Fruit fly (Drosophila melanogaster) whole organism, embryonic: ENCODE measurements around the gene SMSr.

Experiments used
- CG10321 ChIP-seq: fragments of 200-800 bp; sonication (Bioruptor generic); IDR thresholded peaks from 2 replicates; pipeline ENCODE4 v1.3.6; 2022; ENCODE audit warnings: missing biosample characterization, missing genetic modification characterization
- CG10543 ChIP-seq: fragments of 200-800 bp; sonication (Bioruptor generic); optimal IDR thresholded peaks from 3 replicates; lab custom pipeline; 2017; ENCODE audit warnings: missing biosample characterization, mild to moderate bottlenecking, missing genetic modification characterization, moderate library complexity
- CG12155 ChIP-seq: fragments of 200-800 bp; sonication (Bioruptor generic); optimal IDR thresholded peaks from 3 replicates; lab custom pipeline; 2016; ENCODE audit warnings: missing biosample characterization, missing genetic modification characterization
- CG14050 ChIP-seq: fragments of 200-800 bp; sonication (Bioruptor generic); IDR thresholded peaks from 3 replicates; pipeline ENCODE4 v1.3.6; 2022; ENCODE audit warnings: missing biosample characterization, missing genetic modification characterization
- CG16815 ChIP-seq: fragments of 200-800 bp; sonication (Bioruptor generic); optimal IDR thresholded peaks from 3 replicates; lab custom pipeline; 2017; ENCODE audit warnings: missing biosample characterization, mild to moderate bottlenecking, missing genetic modification characterization
- CG17568 ChIP-seq: fragments of 200-800 bp; sonication (Bioruptor generic); optimal IDR thresholded peaks from 2 replicates; lab custom pipeline; 2018; ENCODE audit warnings: missing biosample characterization, mild to moderate bottlenecking, missing genetic modification characterization, moderate library complexity
- CG17612 ChIP-seq: fragments of 200-800 bp; sonication (Bioruptor generic); IDR thresholded peaks from 2 replicates; pipeline ENCODE4 v1.3.6; 2022; ENCODE audit warnings: missing biosample characterization, missing genetic modification characterization
- CG17802 ChIP-seq: fragments of 200-800 bp; sonication (Bioruptor generic); optimal IDR thresholded peaks from 2 replicates; lab custom pipeline; 2018; ENCODE audit warnings: missing biosample characterization, mild to moderate bottlenecking, missing genetic modification characterization, moderate library complexity
- CG1792 ChIP-seq: fragments of 200-800 bp; sonication (Bioruptor generic); optimal IDR thresholded peaks from 2 replicates; lab custom pipeline; 2016; ENCODE audit warnings: missing biosample characterization, missing genetic modification characterization
- CG2875 ChIP-seq: fragments of 200-800 bp; sonication (Bioruptor generic); optimal IDR thresholded peaks from 2 replicates; lab custom pipeline; 2017; ENCODE audit warnings: missing biosample characterization, mild to moderate bottlenecking, missing genetic modification characterization, missing genetic modification reagents
- CG33557 ChIP-seq: fragments of 200-800 bp; sonication (Bioruptor generic); optimal IDR thresholded peaks from 2 replicates; lab custom pipeline; 2019; ENCODE audit warnings: missing biosample characterization, mild to moderate bottlenecking, missing genetic modification characterization, moderate library complexity
- CG4282 ChIP-seq: fragments of 200-800 bp; sonication (Bioruptor generic); optimal IDR thresholded peaks from 2 replicates; lab custom pipeline; 2016; ENCODE audit warnings: missing biosample characterization, missing genetic modification characterization
- CG5180 ChIP-seq: fragments of 200-800 bp; sonication (Bioruptor generic); optimal IDR thresholded peaks from 3 replicates; lab custom pipeline; 2017; ENCODE audit warnings: missing biosample characterization, missing genetic modification characterization, mild to moderate bottlenecking, moderate library complexity, missing genetic modification reagents
- CG6254 ChIP-seq: fragments of 200-800 bp; sonication (Bioruptor generic); optimal IDR thresholded peaks from 3 replicates; lab custom pipeline; 2017; ENCODE audit warnings: mild to moderate bottlenecking, missing biosample characterization, missing genetic modification reagents, missing genetic modification characterization
- CG8290 ChIP-seq, 3 experiments: fragments of 200-800 bp; sonication (Bioruptor generic); optimal IDR thresholded peaks; 2 replicates each; lab custom pipeline; 2016 to 2019; ENCODE audit warnings: missing biosample characterization in 3 of 3, missing genetic modification characterization in 3 of 3, mild to moderate bottlenecking in 2 of 3, moderate library complexity in 1 of 3
- CG9932 ChIP-seq: fragments of 200-800 bp; sonication (Bioruptor generic); IDR thresholded peaks from 2 replicates; pipeline ENCODE4 v1.3.6; 2022; ENCODE audit warnings: missing biosample characterization, missing genetic modification characterization
- CkIIα-i1 ChIP-seq: fragments of 200-800 bp; sonication (Bioruptor generic); IDR thresholded peaks from 2 replicates; pipeline ENCODE4 v1.3.6; 2022; ENCODE audit warnings: missing biosample characterization, missing genetic modification characterization
- D ChIP-seq, 2 experiments: fragments of 200-800 bp in 1 of 2; fragments of >200 bp in 1 of 2; sonication (Bioruptor generic) in 1 of 2; optimal IDR thresholded peaks; 2 replicates in 1 of 2; 3 replicates in 1 of 2; lab custom pipeline; 2017; ENCODE audit warnings: mild to moderate bottlenecking in 1 of 2, missing biosample characterization in 1 of 2, missing genetic modification characterization in 1 of 2, missing genetic modification reagents in 1 of 2
- D19B ChIP-seq: fragments of 200-800 bp; sonication (Bioruptor generic); optimal IDR thresholded peaks from 2 replicates; lab custom pipeline; 2017; ENCODE audit warnings: missing biosample characterization, mild to moderate bottlenecking, missing genetic modification characterization
- Doc2 ChIP-seq: fragments of 200-800 bp; sonication (Bioruptor generic); IDR thresholded peaks from 2 replicates; pipeline ENCODE4 v1.3.6; 2022; ENCODE audit warnings: missing biosample characterization, missing genetic modification characterization
- Dp ChIP-seq: fragments of 200-800 bp; sonication (Bioruptor generic); optimal IDR thresholded peaks from 2 replicates; lab custom pipeline; 2018; ENCODE audit warnings: missing biosample characterization, mild to moderate bottlenecking, missing genetic modification characterization, moderate library complexity
- Drgx ChIP-seq: fragments of 200-800 bp; sonication (Bioruptor generic); IDR thresholded peaks from 2 replicates; pipeline ENCODE4 v1.3.6; 2022; ENCODE audit warnings: missing biosample characterization, missing genetic modification characterization
- Ets97D ChIP-seq: fragments of 200-800 bp; sonication (Bioruptor generic); optimal IDR thresholded peaks from 3 replicates; lab custom pipeline; 2016; ENCODE audit warnings: missing biosample characterization, missing genetic modification characterization
- Hand ChIP-seq: fragments of 200-800 bp; sonication (Bioruptor generic); optimal IDR thresholded peaks from 2 replicates; lab custom pipeline; 2017; ENCODE audit warnings: mild to moderate bottlenecking, missing biosample characterization, missing genetic modification reagents, missing genetic modification characterization
- Hsf ChIP-seq: fragments of 200-800 bp; sonication (Bioruptor generic); optimal IDR thresholded peaks from 3 replicates; lab custom pipeline; 2016; ENCODE audit warnings: missing biosample characterization, missing genetic modification characterization
- MTF-1 ChIP-seq: fragments of 200-800 bp; sonication (Bioruptor generic); optimal IDR thresholded peaks from 2 replicates; lab custom pipeline; 2018; ENCODE audit warnings: missing biosample characterization, mild to moderate bottlenecking, missing genetic modification characterization, borderline replicate concordance
- Meics ChIP-seq: fragments of 200-800 bp; sonication (Bioruptor generic); optimal IDR thresholded peaks from 2 replicates; lab custom pipeline; 2017; ENCODE audit warnings: missing biosample characterization, mild to moderate bottlenecking, missing genetic modification characterization
- Neu2 ChIP-seq: fragments of 200-800 bp; sonication (Bioruptor generic); optimal IDR thresholded peaks from 3 replicates; lab custom pipeline; 2016; ENCODE audit warnings: missing biosample characterization, missing genetic modification characterization, borderline replicate concordance
- PHDP ChIP-seq: fragments of 200-800 bp; sonication (Bioruptor generic); optimal IDR thresholded peaks from 3 replicates; lab custom pipeline; 2018; ENCODE audit warnings: missing biosample characterization, mild to moderate bottlenecking, missing genetic modification characterization, moderate library complexity
- Vsx1 ChIP-seq: fragments of 200-800 bp; sonication (Bioruptor generic); optimal IDR thresholded peaks from 2 replicates; lab custom pipeline; 2017; ENCODE audit warnings: missing biosample characterization, mild to moderate bottlenecking, missing genetic modification characterization, missing genetic modification reagents
- ap ChIP-seq: fragments of 200-800 bp; sonication (Bioruptor generic); IDR thresholded peaks from 2 replicates; pipeline ENCODE4 v1.3.6; 2022; ENCODE audit warnings: missing biosample characterization, missing genetic modification characterization
- bab2 ChIP-seq: fragments of 200-800 bp; sonication (Bioruptor generic); optimal IDR thresholded peaks from 2 replicates; lab custom pipeline; 2016; ENCODE audit warnings: missing biosample characterization, missing genetic modification characterization
- chn ChIP-seq: fragments of 200-800 bp; sonication (Bioruptor generic); optimal IDR thresholded peaks from 2 replicates; lab custom pipeline; 2016; ENCODE audit warnings: missing biosample characterization, missing genetic modification characterization
- corto ChIP-seq: fragments of 200-800 bp; sonication (Bioruptor generic); optimal IDR thresholded peaks from 2 replicates; lab custom pipeline; 2016; ENCODE audit warnings: missing biosample characterization, mild to moderate bottlenecking, missing genetic modification characterization, moderate library complexity
- exex ChIP-seq: fragments of 200-800 bp; sonication (Bioruptor generic); optimal IDR thresholded peaks from 4 replicates; lab custom pipeline; 2018; ENCODE audit warnings: missing biosample characterization, mild to moderate bottlenecking, missing genetic modification characterization, moderate library complexity
- fd102C ChIP-seq: fragments of 200-800 bp; sonication (Bioruptor generic); optimal IDR thresholded peaks from 2 replicates; lab custom pipeline; 2018; ENCODE audit warnings: missing biosample characterization, mild to moderate bottlenecking, missing genetic modification characterization, moderate library complexity
- fd3F ChIP-seq: fragments of 200-800 bp; sonication (Bioruptor generic); optimal IDR thresholded peaks from 2 replicates; lab custom pipeline; 2018; ENCODE audit warnings: missing biosample characterization, mild to moderate bottlenecking, missing genetic modification characterization, moderate library complexity
- fd64A ChIP-seq: fragments of 200-800 bp; sonication (Bioruptor generic); optimal IDR thresholded peaks from 3 replicates; lab custom pipeline; 2018; ENCODE audit warnings: missing biosample characterization, mild to moderate bottlenecking, missing genetic modification characterization
- hkb ChIP-seq, 2 experiments: fragments of 200-800 bp in 1 of 2; fragments of >200 bp in 1 of 2; sonication (Bioruptor generic) in 1 of 2; IDR thresholded peaks in 1 of 2; optimal IDR thresholded peaks in 1 of 2; 2 replicates each; pipeline versions ENCODE4 v1.3.6 to Lab custom; 2017 to 2022; ENCODE audit warnings: missing biosample characterization in 1 of 2, missing genetic modification characterization in 1 of 2
- kay ChIP-seq: fragments of 200-800 bp; sonication (Bioruptor generic); optimal IDR thresholded peaks from 2 replicates; lab custom pipeline; 2016; ENCODE audit warnings: missing biosample characterization, missing genetic modification characterization
- ken ChIP-seq: fragments of 200-800 bp; sonication (Bioruptor generic); IDR thresholded peaks from 3 replicates; pipeline ENCODE4 v1.3.6; 2022; ENCODE audit warnings: missing biosample characterization, missing genetic modification characterization
- lmd ChIP-seq: fragments of 200-800 bp; sonication (Bioruptor generic); IDR thresholded peaks from 2 replicates; pipeline ENCODE4 v1.3.6; 2022; ENCODE audit warnings: missing biosample characterization, missing genetic modification characterization
- mld ChIP-seq: fragments of 200-800 bp; sonication (Bioruptor generic); IDR thresholded peaks from 3 replicates; pipeline ENCODE4 v1.3.6; 2022; ENCODE audit warnings: missing biosample characterization, missing genetic modification characterization; ENCODE audit not compliant: partially characterized antibody
- oc ChIP-seq: fragments of 200-800 bp; sonication (Bioruptor generic); optimal IDR thresholded peaks from 2 replicates; lab custom pipeline; 2018; ENCODE audit warnings: missing biosample characterization, mild to moderate bottlenecking, missing genetic modification characterization, moderate library complexity
- onecut ChIP-seq: fragments of 200-800 bp; sonication (Bioruptor generic); IDR thresholded peaks from 2 replicates; pipeline ENCODE4 v1.3.6; 2022; ENCODE audit warnings: missing biosample characterization, missing genetic modification characterization
- row ChIP-seq: fragments of 200-800 bp; sonication (Bioruptor generic); IDR thresholded peaks from 3 replicates; pipeline ENCODE4 v1.3.6; 2022; ENCODE audit warnings: missing biosample characterization, missing genetic modification characterization

Gene SMSr

DNA sequence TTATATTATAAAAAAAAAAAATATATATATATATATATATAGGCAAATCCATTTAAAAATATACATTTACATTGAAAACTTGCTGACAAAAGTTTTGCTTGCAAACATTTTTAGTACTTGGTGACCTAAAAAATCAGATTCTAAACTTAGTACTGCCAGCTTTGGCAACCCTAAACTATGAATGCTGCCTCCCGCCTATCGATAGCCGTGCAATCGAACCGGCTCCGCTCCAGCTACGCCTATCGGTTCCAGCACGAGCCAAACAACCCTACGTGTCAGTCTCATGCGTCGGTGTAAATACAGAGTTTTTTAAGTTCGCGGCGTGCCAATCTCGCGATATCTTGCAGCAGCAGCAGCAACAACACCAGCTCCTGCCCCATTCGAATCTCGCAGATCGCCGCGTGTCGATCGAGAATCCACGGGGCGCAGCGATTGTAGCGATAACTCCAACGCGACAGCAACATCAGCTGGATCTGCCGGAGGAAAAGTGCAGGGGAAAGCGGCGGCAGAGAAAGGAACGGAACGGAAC lies 20.9 kb downstream of the SMSr start, which contains the start of gene Sec63 (continued):
- TF ChIP-seq CG6254 (GFP tag; lab: Kevin White, UChicago) (peak; percentile 15), bab2 (GFP tag; lab: Kevin White, UChicago) (no peak), CG17568 (no peak), Neu2 (GFP tag; lab: Kevin White, UChicago) (no peak), onecut (0 out of 2 replicates have a peak, but pooled peaks have one; percentile 5), CG33557 (no peak), ken (GFP tag; lab: Robert Waterston, UW) (peak; percentile 48; the same call in 1 of the 3 replicates), ap (peak; percentile 49; the same call in 1 of the 2 replicates), CG1792 (GFP tag; lab: Kevin White, UChicago) (no peak), chn (GFP tag; lab: Kevin White, UChicago) (peak; percentile 57), CkIIα-i1 (GFP tag; lab: Robert Waterston, UW) (no peak), CG2875 (GFP tag; lab: Kevin White, UChicago) (no peak), lmd (GFP tag; lab: Robert Waterston, UW) (peak; percentile 56; the same call in 1 of the 2 replicates)

DNA sequence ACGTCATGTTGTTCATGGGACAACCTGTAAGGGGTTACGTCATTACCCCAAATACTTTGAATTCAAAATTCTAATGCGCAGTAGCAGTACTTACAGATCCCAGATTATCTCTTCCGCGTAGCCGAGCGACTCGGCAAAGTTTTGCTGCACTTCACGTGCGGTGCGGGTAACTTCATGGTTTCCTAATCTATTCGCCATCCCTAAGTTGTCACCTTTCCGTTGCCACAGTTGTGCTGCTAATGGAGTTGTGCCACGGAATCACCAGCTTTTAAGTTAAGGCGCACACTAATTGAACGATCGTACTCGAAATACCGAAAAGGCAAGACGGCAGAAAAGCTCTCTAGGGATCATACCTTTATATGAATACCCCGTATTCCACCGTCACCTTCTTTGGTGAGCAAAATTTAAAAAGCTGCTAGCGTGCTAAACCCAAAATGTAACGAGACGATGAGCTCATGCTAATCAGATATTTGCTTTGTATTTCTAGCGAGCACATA lies 21.4 kb downstream of the SMSr start, which contains the start of gene pst:
Gene pst, minus strand, starts transcription at position 437 of the 497 bp plus-strand sequence.
- TF ChIP-seq Doc2 (GFP tag; lab: Robert Waterston, UW) = no peak
- TF ChIP-seq Ets97D (GFP tag; lab: Kevin White, UChicago) = peak; percentile 53
- peak; percentile 18; the same call in 1 of the 2 replicates for TF ChIP-seq CG10321 (GFP tag; lab: Robert Waterston, UW)
- no peak; the same call in 1 of the 2 replicates for TF ChIP-seq Drgx
- no peak for TF ChIP-seq D (optimal IDR thresholded peaks at IDR 0.05; lab: Kevin White, UChicago)
- TF ChIP-seq D (GFP tag; optimal IDR thresholded peaks at IDR 0.05; lab: Kevin White, UChicago) = no peak
- TF ChIP-seq PHDP (tag; lab: Kevin White, UChicago) = peak; percentile 40
- no peak for TF ChIP-seq Hsf (GFP tag; lab: Kevin White, UChicago)
- TF ChIP-seq kay = no peak
- TF ChIP-seq fd3F (GFP tag; lab: Kevin White, UChicago) = no peak
- TF ChIP-seq CG10543 (GFP tag; lab: Kevin White, UChicago) = peak; percentile 59
- peak; percentile 96 for TF ChIP-seq CG12155
- no peak for TF ChIP-seq hkb (optimal IDR thresholded peaks at IDR 0.05; lab: Kevin White, UChicago)
- TF ChIP-seq hkb (GFP tag; IDR thresholded peaks at IDR 0.05; lab: Robert Waterston, UW) = peak; percentile 57; the same call in 1 of the 2 replicates
- TF ChIP-seq CG9932 (GFP tag; lab: Robert Waterston, UW) = no peak
- peak; percentile 64 for TF ChIP-seq exex (tag; lab: Kevin White, UChicago)
- no peak for TF ChIP-seq CG14050 (GFP tag; lab: Robert Waterston, UW)
- TF ChIP-seq Vsx1 (GFP tag; lab: Kevin White, UChicago) = peak; percentile 64
- TF ChIP-seq CG16815 (GFP tag; lab: Kevin White, UChicago) = no peak
- TF ChIP-seq oc (tag; lab: Kevin White, UChicago) = peak; percentile 45
- peak; percentile 62 for TF ChIP-seq CG17568
- no peak for TF ChIP-seq corto
- TF ChIP-seq mld (GFP tag; lab: Robert Waterston, UW) = 0 out of 3 replicates have a peak, but pooled peaks have one; percentile 35
- no peak for TF ChIP-seq CG17802
- TF ChIP-seq Hand (GFP tag; lab: Kevin White, UChicago) = peak; percentile 46
- TF ChIP-seq Dp (GFP tag; lab: Kevin White, UChicago) = peak; percentile 44
- TF ChIP-seq D19B (GFP tag; lab: Kevin White, UChicago) = peak; percentile 57
- no peak for TF ChIP-seq CG17612 (GFP tag; lab: Robert Waterston, UW)
- TF ChIP-seq fd64A (GFP tag; lab: Kevin White, UChicago) = no peak
- TF ChIP-seq fd102C = no peak
- no peak for TF ChIP-seq row (GFP tag; lab: Robert Waterston, UW)
- TF ChIP-seq MTF-1 (GFP tag; lab: Kevin White, UChicago) = peak; percentile 17
- no peak for TF ChIP-seq Meics (GFP tag; lab: Kevin White, UChicago)
- no peak for TF ChIP-seq CG5180
- peak; percentile 29 for TF ChIP-seq CG4282
- TF ChIP-seq CG8290 (GFP tag; optimal IDR thresholded peaks at IDR 0.05; lab: Kevin White, UChicago) = no peak
- TF ChIP-seq CG8290 (tag; optimal IDR thresholded peaks at IDR 0.05; lab: Kevin White, UChicago) = peak in 1 of 2 experiments; percentile 87
